Worm (Caenorhabditis elegans) whole organism, L4/young adult: ENCODE data around the gene F08H9.4.

Experiments used
- W03F9.2 ChIP-seq: fragments of 150-350 bp; optimal IDR thresholded peaks from 2 replicates; lab custom pipeline; 2014; ENCODE audit warnings: missing biosample characterization, missing genetic modification characterization
- dao-5 ChIP-seq: sonication (generic microtip); optimal IDR thresholded peaks from 2 replicates; lab custom pipeline; 2016; ENCODE audit warnings: missing genotype, missing genetic modification characterization, moderate library complexity, missing compliant biosample characterization
- him-1 ChIP-seq: sonication (generic microtip); optimal IDR thresholded peaks from 2 replicates; lab custom pipeline; 2016; ENCODE audit warnings: missing genotype, missing genetic modification reagents, missing genetic modification characterization, missing compliant biosample characterization

F08H9.4 gene

DNA sequence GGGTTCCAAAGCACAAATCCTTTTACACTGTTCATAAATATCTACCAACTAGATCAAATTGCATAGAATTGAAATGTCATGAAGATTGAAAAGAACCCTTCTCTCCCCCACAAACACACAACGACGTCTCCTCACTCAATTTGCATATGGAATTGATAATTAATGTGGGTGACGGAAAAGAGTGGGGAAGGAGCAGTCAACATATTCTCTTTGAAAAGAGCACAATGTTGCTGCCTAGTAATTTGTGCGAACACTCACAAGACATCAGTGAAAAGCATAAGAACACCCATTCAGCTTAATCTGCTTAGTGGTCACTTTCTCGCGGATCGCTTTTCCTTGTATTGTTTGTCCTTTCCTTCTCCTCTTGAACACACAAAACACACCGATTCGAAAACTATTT is 32.2 kb upstream of the F08H9.4 start:
- TF ChIP-seq him-1 (tag; lab: Kevin White, UChicago) = no peak
- no peak for TF ChIP-seq W03F9.2

DNA sequence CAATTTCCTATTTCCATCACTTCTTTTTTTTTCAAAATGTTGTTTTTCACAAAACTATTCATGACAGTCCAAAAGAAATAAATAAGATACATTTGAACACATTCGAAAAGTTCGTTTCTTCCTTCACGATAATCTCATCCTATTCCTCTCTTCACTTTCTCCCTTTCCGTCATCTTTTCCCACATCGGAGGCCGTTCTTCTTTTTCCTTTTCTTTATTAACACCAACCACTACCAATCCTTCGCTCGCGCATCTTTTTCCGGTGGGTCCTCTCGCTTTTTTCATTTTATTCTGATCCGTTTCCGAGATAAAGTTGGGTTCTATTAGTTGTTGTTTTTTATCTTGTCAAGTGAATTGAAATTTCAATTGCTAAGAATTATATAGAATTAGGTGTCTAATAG is 31.3 kb upstream of the F08H9.4 start:
- TF ChIP-seq him-1 (tag; lab: Kevin White, UChicago) = no peak
- no peak for TF ChIP-seq dao-5
- TF ChIP-seq W03F9.2 = no peak

DNA sequence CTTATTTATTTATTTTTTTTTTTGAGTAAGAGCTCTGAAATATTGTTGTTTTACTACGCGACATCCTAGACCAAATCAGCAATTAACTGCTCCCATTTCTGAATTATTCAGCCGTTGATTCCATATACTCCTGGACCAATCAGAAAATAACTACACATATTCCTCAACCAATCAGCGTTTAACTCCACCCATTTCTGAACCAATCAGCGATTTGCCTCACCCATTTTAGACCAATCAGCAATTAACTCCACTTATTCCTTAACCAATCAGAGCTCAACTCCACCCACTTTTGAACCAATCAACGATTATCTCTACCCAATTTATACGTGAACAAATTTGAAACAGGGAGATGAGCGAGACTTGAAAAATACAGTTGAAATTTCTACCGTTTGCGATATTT is 29.4 kb upstream of the F08H9.4 start:
- no peak for TF ChIP-seq dao-5
- no peak for TF ChIP-seq W03F9.2

DNA sequence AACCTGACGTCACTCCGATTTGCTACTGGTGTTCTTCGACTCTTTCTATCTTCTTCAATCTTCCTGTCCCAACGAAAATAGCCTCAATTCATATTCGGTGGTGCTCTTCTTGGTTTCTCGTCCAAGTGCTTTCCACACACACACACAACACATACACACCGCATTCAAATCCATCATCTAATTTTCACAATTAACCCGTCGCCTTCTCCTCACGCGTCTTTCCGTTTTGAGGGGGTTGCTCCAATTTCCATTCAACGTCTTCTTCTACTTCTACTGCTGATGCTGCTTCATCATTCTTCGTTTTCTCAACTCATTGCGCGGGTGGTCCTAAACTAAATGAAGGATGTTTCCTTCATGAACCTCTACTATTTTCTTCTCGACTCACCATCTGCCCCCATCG is 26.9 kb upstream of the F08H9.4 start:
- no peak for TF ChIP-seq him-1 (tag; lab: Kevin White, UChicago)
- TF ChIP-seq W03F9.2 = no peak
- TF ChIP-seq dao-5 = no peak

DNA sequence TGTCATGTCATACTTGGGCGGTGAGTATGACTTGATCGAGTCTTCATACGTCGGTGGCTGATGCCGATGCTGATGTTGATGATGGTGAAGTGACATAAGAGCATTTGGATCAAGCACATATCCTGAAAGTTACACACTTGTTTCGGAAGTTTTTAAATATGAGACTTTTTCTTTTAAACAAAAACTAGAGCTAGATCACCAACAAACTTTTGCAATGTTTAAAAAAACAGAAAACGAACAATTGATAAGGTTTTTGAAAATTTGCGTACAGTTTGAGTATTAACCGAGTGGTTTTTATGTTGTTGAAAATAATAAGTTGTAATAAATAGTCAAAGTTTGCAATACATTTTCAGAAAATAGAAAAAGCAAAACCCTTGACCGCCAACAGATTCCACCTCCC is 20.4 kb upstream of the F08H9.4 start, which contains the start of gene R02D5.4:
Gene R02D5.4 (minus strand): TSS at position 101 of the 400 bp plus-strand sequence.
- no peak for TF ChIP-seq dao-5
- TF ChIP-seq W03F9.2 = no peak
- TF ChIP-seq him-1 (tag; lab: Kevin White, UChicago) = no peak

DNA sequence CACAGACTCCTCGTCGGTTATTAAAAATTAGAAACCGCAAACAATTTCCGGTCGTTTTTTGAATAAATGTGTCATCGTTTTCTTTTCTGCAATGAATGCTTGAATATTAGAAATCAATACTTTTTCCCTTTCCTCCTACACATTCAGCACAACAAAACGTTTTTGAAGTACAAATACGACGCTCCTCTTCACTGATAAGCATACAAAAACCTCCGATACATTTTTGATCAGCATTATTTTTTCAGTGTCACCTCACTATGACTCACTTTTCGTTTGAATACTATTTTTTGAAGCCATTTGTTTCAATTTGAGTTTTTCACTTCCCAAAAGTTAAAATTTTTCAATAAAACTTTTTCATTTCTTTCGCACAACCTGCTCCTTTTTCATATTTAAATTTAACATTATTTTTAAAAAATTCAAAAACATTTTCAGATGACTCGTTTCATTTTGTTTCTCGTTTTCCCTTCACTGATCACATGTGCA is 18.5 kb upstream of the F08H9.4 start, which contains the start of gene R02D5.3:
Gene R02D5.3 (plus strand): TSS at position 433 of the 483 bp plus-strand sequence.
- TF ChIP-seq him-1 (tag; lab: Kevin White, UChicago) (no peak), dao-5 (no peak), W03F9.2 (no peak)

DNA sequence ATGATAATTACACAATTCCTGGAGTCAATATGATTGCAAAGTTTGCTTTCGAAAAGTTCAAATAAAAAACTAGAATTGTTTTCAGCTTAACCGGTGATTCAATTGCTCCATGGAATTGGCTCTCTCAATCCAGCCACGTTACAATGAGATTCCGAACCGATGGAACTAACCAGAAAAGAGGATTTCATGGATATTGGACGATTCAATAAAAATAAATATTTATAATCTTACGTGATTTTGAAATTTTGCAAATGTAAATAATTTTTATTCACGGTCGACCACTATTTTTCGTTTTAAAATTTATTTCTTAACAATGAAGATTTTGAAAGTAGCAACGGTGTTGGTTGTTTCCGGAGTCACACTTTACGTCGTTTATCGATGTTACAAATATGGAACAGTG is 17.8 kb upstream of the F08H9.4 start, which contains the start of gene R02D5.10:
Gene R02D5.10 (plus strand): TSS at position 301 of the 400 bp plus-strand sequence.
- no peak for TF ChIP-seq dao-5

DNA sequence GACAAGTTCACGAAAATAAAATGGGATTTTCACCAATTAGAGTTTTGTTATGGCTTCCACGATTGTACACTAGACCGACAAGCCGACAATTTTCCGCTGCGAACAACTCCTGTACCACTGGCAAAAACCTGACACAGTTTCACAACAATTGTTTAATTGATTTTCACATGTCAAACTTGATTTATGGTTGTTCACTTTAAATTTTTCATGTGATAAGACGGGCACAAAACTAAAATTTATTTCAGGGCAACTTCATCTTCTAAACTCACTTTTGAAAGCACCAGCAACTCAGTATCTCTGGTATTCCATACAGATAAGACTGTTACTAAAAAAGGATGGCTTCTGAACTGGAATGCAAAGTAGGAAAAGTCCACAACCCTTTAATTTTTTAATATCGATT is 17.2 kb upstream of the F08H9.4 start, which contains the start of gene R02D5.7:
Gene R02D5.7 (minus strand): TSS at position 101 of the 400 bp plus-strand sequence.
- no peak for TF ChIP-seq W03F9.2
- no peak for TF ChIP-seq him-1 (tag; lab: Kevin White, UChicago)
- no peak for TF ChIP-seq dao-5

DNA sequence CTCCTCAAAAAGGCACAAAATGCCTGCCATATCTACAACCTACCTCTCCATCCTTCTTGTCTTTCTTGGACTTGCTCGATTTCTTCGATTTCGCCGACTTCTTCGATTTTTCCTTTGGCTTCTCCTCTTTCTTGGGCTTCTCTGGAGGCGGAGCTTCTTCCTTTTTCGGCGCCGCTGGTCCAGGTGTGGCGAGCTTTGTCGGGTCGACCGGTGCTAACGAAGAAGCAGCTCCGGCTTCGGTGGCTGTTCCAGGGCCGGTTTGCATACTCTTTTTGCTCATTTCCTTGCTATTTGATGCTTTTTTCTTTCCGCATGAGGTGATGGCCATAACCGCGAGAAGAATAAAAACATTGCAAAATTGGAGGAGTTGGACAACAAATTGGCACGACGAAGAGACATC is 16.3 kb upstream of the F08H9.4 start:
- TF ChIP-seq W03F9.2 (no peak), him-1 (tag; lab: Kevin White, UChicago) (no peak), dao-5 (no peak)

DNA sequence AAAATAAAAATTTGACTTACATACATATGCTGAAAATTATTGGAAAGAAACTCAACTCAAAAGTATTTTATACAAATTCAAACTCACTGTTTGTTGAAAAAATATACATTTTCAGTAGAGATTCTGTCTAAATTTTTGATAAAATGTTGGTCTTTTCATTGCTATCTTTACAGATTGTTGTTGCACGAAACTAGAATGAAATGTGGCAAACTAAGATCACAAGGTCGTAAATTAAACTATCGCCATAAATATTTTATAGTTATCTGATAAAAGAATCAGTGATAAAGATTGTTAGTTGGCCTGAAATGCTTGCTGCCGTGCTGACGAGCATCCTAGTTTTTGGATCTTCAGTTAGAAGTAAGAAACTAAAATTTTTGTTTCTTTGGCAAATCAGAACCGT is 14.8 kb upstream of the F08H9.4 start, which contains the start of gene clec-55:
Gene clec-55 (plus strand): TSS at position 301 of the 400 bp plus-strand sequence.
- TF ChIP-seq W03F9.2 (no peak), him-1 (tag; lab: Kevin White, UChicago) (no peak), dao-5 (no peak)

DNA sequence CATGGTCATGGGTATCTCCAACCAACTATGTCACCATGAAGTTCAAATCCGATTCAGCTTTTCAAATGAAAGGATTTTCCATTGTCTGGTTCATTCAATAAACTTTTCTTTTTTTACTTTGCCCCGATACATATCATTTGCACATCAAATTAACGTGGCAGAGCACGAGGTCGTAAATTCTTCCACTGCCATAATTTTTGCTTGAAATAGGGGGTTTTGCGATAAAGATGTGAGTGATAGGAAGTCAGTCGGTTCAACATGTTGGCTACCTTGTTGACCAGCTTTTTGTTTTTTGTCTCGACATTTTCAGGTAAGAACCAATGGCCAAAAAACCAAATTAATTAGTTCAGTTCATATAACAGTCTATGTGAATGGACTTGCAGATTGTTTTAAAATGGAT is 12.5 kb upstream of the F08H9.4 start, which contains the start of gene clec-54:
Gene clec-54 (plus strand): TSS at position 224 of the 400 bp plus-strand sequence.
- no peak for TF ChIP-seq W03F9.2
- TF ChIP-seq him-1 (tag; lab: Kevin White, UChicago) = no peak
- TF ChIP-seq dao-5 = no peak

DNA sequence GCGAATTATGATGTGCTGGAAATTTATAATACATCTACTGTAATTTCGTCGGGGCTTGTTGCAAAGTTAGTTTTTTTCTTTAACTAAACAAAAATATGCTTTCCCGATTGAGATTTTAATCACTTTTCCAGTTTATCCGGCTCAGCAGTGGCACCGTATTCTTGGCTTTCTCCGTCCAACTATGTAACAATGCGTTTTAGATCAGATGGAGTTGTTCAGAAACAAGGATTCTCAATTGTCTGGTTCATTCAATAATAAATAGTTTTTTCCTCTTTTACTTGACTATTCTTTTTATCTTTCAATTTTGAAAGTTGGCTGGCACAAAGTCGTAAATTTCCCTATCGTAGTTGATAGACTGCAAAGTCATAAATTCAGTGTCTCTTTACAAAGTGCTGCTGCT is 9.9 kb upstream of the F08H9.4 start, which contains the start of gene clec-56:
Gene clec-56 (plus strand): TSS at position 301 of the 400 bp plus-strand sequence.
- TF ChIP-seq W03F9.2 (no peak), him-1 (tag; lab: Kevin White, UChicago) (no peak), dao-5 (no peak)

DNA sequence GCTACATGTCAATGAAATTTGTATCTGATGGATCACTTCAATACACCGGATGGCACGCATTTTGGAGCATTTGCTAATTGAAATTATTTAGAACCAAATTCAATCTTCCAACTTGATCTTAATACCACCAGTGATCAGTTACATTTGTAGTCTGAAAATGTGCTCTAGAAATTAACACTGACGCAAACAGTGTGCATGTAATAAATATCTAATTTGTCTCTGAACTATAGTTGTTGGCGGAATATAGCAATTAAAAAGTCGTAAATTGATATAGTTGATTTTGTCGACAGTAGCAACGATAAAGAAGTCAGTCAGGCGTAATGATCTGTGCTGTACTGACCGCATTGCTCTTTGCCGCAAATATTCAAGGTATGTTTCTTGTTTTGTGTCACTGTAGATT is 8.0 kb upstream of the F08H9.4 start, which contains the start of gene clec-227:
Gene clec-227 (plus strand): TSS at position 301 of the 400 bp plus-strand sequence.
- TF ChIP-seq W03F9.2 (no peak), dao-5 (no peak), him-1 (tag; lab: Kevin White, UChicago) (no peak)

DNA sequence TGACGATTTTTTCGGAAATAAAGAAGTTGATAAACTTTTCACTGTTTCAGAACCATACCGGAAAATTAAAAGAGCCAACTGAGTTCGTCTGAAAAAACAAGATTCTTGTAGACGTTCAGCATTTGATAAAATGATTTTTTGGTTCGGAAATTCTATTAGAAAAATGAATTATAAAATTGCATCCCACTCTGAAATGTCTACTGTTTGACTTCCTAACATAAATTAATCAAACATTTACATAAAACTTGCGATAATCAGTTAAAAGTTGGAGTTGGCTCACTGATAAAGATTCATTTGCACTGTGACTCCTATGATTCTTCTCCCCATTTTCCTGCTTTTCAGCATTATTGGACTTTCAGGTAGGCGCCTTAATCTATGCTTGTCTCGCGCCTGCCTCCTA is 4.7 kb upstream of the F08H9.4 start, which contains the start of gene clec-57:
Gene clec-57 (plus strand): TSS at position 301 of the 400 bp plus-strand sequence.
- TF ChIP-seq W03F9.2 = no peak
- TF ChIP-seq dao-5 = no peak
- TF ChIP-seq him-1 (tag; lab: Kevin White, UChicago) = no peak

DNA sequence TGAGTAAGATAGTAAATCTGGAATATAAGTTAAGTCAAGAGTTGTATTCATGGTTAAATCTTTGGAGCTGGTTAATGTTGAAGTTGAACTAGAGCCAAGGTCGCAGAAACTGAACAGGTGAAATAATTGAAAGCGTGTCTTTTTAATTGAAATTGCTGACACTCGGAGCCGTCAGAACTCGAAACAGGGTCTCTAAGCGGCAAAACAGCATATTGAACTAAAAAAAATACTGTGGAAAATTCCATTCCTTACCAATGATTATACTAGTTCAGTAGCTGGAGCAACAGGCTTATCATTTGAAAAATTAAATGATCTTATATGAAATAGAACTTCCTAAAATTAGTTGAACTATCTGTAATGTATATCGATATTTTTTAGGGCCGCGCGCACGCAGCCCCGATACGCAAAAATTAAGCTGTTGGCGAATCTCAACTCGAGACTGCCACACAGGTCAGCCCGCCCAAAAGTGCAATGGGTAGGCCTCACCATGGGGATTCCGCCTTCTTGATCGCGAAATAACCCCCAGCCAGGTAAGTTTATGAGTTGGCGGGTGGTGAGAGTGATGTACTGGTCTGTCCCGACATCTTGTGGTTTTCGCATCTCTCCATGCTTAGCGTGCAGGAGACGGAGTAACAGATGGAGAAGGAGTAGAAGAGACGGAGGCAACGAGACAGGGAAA is 4.1 kb upstream of the F08H9.4 start, which contains the start of gene srz-97:
Gene srz-97 (minus strand): TSS at position 51 of the 679 bp plus-strand sequence.
- TF ChIP-seq W03F9.2 = no peak
- no peak for TF ChIP-seq him-1 (tag; lab: Kevin White, UChicago)
- no peak for TF ChIP-seq dao-5
